Worm (Caenorhabditis elegans): Measurements from ENCODE around the gene Y17G7B.12.

Y17G7B.12 gene

ce11 chrII:12063076-12063475 lies 39.4 kb downstream of the Y17G7B.12 start:
- TF ChIP-seq snpc-4 (tag; optimal IDR thresholded peaks at IDR 0.05) (no peak), ceh-39 (tag; optimal IDR thresholded peaks at IDR 0.05) (no peak), nhr-12 (tag; optimal IDR thresholded peaks at IDR 0.05) (no peak), ces-1 (GFP tag; optimal IDR thresholded peaks at IDR 0.05) (no peak), M03D4.4 (tag; optimal IDR thresholded peaks at IDR 0.05) (no peak), tbx-8 (GFP tag; optimal IDR thresholded peaks at IDR 0.05) (no peak), ceh-43 (GFP tag; optimal IDR thresholded peaks at IDR 0.05) (no peak), flh-1 (GFP tag; optimal IDR thresholded peaks at IDR 0.05) (no peak)

DNA sequence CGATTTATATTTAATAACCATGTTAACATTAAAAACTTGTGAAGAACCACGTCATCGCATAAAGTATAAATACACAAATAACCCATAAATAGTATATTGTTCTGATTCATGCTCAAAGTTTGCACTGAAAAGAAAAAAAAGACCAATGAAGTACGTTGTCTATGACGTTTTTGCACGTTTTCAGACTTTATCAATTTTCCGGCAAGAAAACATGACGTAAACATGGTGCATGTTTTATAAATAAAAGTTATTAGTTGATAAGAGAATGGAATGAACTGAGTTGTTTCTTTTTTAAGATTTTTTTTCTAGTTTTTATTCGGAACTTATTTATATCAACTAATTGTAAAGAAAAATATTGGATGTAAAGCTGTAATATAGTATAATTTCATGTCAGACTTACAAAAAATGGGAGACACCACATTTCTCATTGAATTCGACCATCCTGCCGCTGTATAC lies 41.0 kb downstream of the Y17G7B.12 start, which contains the start of gene arrd-8:
Gene arrd-8 (plus strand): TSS at position 406 of the 456 bp plus-strand sequence.
- no peak for TF ChIP-seq ztf-11 (tag; optimal IDR thresholded peaks at IDR 0.05)
- TF ChIP-seq sem-2 (GFP tag; optimal IDR thresholded peaks at IDR 0.05): no peak
- no peak for TF ChIP-seq ceh-39 (tag; optimal IDR thresholded peaks at IDR 0.05)
- TF ChIP-seq elt-1 (tag; optimal IDR thresholded peaks at IDR 0.05; ENCODE audit: borderline replicate concordance, insufficient read depth): no peak
- no peak for TF ChIP-seq blmp-1 (tag; optimal IDR thresholded peaks at IDR 0.05)
- no peak for TF ChIP-seq pha-4 (tag; optimal IDR thresholded peaks at IDR 0.05)
- TF ChIP-seq lin-32 (GFP tag; optimal IDR thresholded peaks at IDR 0.05): no peak
- TF ChIP-seq tbx-8 (GFP tag; optimal IDR thresholded peaks at IDR 0.05): no peak
- no peak for TF ChIP-seq nhr-28 (tag; optimal IDR thresholded peaks at IDR 0.05)

DNA sequence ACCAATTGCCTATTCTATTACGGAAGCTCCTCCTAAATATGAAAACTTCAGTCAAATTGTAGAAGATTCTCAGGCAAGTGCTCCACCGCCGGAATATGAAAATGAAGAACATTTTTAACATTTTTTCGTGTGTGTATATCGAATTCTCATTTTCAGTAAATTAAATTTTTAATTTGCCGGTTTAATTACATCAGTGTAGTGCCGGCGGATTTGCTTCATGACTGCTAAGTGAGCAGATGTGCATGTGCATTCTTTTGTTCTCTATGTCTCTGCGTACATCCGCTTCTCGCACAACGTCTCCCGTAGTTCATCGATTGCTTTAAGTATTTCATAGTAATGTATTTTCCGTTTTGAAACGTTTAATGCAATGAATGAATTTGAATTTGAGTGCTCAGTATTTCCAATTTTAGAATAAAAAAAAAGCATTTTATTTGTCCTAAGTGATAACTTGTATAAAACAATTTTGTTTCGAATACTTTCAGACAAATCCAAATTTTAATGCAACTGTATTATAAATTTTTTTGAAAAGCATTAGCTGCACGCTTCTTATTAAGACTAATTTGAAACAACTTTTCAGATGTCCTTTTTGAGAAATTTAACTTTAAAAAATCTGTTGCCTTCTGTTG lies 43.9 kb downstream of the Y17G7B.12 start, which contains the start of gene Y17G7B.22:
Gene Y17G7B.22 (plus strand): TSS at position 576 of the 626 bp plus-strand sequence.
- TF ChIP-seq drap-1 (GFP tag; optimal IDR thresholded peaks at IDR 0.05) (no peak), ces-1 (GFP tag; optimal IDR thresholded peaks at IDR 0.05) (peak; percentile 97), lsy-2 (tag; optimal IDR thresholded peaks at IDR 0.05) (no peak), ham-2 (GFP tag; optimal IDR thresholded peaks at IDR 0.05) (no peak)

DNA sequence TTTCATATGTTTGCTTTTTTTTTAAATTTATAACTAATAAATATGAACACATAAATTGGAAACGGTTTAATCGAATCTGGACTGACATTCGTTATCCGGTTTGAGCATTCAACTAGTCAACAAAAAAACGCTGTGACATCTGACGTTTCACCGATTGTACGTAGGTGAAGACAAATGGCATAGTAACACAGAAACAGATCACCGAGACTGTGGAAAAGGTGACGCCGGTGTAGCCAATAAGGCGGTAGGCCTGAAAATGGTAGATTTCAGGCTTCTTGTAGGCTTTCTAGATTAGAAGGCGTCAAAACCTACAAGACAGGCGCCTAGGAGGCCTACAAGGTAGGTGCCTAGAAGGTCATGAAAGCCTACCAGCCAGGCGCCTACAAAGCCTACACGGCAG lies 47.6 kb downstream of the Y17G7B.12 start:
- TF ChIP-seq ceh-83 (GFP tag; optimal IDR thresholded peaks at IDR 0.05) (no peak), unc-120 (tag; optimal IDR thresholded peaks at IDR 0.05; ENCODE audit: poor library complexity, severe bottlenecking) (no peak), M03D4.4 (tag; optimal IDR thresholded peaks at IDR 0.05) (no peak), mls-2 (tag; optimal IDR thresholded peaks at IDR 0.05) (no peak), sptf-1 (tag; optimal IDR thresholded peaks at IDR 0.05) (no peak), lin-13 (tag; optimal IDR thresholded peaks at IDR 0.05) (no peak), cnd-1 (tag; optimal IDR thresholded peaks at IDR 0.05) (no peak)
